Fruit fly (Drosophila melanogaster) whole organism, larva: ENCODE results near the gene Sgf11.

Experiments
- noc ChIP-seq: fragments of 200-800 bp; sonication (Bioruptor generic); optimal IDR thresholded peaks from 3 replicates; lab custom pipeline; 2019; ENCODE audit warnings: missing biosample characterization, mild to moderate bottlenecking, missing genetic modification characterization, moderate library complexity

The Sgf11 gene

DNA sequence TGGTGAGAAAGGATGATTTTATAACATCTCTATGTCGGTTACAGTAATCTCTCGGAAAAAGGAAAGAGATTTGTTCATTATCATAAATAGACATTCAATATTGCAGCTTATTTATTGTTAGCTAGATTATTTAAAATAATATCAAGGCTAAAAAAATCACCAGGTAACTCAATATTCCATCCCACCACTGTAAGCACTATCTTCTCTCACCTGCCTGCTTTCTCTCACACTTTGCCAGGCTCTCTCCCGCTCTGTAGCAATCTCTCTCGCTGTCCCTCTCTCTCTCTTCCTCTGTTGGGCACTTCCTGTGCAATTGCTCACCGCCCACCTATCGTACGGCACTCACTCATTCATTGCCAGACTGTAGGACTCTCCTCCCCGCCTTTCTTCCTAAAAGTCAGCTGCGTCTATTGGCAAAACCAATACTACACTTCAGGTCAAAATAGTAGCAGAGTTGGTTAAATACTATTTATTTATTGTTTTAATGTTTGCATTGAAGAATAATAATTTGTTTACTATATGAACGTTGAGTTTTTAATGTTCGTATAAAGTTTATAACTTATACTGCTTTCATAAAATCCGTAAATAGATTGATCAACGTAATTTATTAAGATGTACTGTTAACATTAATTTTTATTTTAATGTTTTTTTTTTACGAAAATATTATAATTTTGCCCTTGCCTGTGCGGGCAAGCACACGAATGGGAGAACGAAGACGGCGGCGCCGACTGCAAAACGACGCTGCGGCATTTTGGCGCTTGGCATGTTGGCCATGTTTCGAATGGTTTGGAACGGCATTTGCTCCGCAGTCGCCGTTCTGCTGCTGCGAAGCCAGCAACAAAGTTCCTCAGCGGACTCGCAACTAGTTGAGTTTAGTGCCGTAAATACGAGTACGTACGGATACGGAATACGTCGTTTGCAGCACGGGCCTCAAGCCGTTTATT, 40.8 kb downstream of the Sgf11 start:
- peak; percentile 97 for TF ChIP-seq noc (tag; lab: Kevin White, UChicago)

DNA sequence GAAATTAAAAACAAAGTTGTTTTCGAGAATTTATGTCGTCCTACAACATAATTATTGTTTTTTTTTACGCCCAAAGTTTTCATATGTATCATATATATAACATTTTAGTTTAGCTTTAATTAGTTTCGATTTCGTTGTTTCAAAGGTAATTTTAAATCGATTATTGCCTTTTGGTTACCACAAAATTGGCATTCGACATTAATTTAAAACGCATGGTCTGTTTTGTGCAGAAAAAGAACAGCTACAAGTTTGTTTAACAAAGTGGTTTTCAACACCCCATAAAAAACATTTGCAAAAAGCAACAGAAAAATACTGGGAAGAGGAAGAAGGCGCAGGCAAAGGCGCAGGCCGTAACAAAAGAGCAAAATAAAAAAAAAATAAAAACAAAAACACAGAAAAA, 43.1 kb downstream of the Sgf11 start:
- no peak for TF ChIP-seq noc (tag; lab: Kevin White, UChicago)

DNA sequence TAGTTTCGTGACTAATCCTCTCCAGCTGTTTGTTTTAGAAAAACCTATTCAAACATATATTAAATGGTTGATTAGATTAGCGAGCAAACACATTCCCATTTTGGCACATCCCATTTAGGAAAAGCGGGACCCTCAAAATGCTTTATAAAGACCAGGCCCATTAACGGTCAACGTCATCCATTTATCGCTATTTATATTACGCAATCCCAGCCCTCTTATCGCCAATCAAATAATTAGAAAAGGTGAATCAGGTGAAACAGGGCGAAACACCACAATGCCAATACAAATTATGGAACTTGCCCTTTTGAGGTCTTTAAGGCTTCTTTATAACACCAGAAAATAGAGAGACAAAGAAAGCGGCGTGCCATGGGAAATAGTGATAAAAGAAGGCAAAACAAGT, 43.6 kb downstream of the Sgf11 start:
- TF ChIP-seq noc (tag; lab: Kevin White, UChicago) = no peak

DNA sequence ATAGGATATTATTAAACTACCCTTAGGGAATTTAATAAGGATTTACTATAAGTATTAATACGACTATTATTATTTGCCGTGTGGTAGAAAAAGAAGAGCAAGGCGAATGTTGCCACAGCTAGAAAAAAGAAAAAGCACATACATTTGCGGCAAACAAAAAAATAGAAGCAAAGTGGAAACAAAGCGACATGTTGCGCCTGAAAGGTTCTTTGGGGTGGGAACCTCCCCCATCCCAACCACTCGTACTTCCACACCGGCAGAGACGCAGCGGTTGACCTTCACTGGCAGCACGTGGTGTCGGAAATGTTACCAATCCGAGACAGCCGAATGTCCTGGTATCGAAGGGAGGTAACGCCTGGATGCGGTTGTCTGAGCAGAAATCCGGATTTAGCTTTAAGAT, 44.3 kb downstream of the Sgf11 start:
- TF ChIP-seq noc (tag; lab: Kevin White, UChicago) = no peak

DNA sequence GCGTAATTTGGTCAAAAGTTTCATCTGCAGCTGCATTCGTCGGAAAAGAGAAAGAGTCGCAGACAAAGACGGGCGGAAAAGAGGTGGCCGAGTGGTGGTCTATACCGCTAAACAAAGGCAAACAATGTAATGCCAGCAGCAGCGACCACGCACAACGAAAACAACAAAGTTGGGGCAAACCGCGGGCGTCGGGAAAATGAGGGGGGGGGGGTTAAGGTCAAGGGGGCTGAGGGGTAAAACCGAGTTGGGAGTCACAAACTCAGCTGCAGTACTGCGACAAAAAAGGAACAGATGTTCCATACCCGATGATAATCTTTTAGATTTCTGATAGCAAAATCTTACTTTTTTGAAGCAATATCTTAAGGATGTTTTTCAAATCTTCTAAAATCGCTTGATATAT, 44.9 kb downstream of the Sgf11 start:
- TF ChIP-seq noc (tag; lab: Kevin White, UChicago) = no peak

DNA sequence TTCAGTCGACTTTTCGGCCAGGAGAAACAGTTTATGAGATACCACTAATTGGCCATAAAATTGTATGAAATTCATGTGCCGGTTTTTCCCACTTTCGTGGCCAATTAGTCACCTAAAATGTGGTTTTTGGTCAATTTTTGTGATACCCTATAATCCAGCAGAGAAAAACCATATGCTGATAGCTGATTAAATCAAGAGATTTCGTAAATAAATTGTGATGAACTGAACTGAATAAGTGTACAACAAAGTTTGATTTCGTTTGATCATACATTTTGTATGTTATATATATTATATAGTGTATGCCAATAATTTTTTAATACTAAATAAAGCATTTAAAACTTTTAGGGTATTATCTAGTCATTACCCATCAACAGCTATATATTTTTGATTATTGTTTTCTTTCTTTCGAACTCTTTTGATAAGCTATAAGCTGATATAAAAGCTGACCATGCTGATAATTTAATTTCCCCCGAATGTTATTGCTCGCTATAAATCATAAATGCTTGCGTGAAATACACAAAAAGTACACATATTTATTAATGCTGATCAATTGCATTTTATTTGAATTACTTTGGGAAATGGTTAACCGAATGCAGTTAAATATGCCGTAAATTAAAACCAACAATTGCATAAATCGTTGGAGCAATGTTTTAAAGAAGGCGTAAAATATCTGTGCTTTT, 46.7 kb downstream of the Sgf11 start:
- peak; percentile 73 for TF ChIP-seq noc (tag; lab: Kevin White, UChicago)

DNA sequence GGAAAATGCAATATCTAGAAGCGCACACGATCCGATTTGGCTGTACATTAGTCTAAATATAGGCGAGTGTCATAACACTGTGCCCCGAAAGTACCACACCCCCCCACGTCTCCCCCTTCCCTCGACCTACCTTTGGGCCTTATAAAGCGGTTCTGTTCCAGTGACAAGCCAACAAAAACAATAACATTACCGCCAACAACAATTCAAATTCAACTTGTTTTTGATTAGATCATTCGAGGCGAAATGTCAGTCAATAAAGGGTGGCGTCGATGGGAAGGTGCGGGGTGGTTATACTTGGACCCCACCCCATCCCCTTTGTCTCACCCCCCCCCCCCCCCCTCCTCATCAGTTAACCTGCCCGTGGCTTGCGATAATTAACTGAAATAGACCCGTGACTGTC, 48.6 kb downstream of the Sgf11 start:
- TF ChIP-seq noc (tag; lab: Kevin White, UChicago) = peak; percentile 22

DNA sequence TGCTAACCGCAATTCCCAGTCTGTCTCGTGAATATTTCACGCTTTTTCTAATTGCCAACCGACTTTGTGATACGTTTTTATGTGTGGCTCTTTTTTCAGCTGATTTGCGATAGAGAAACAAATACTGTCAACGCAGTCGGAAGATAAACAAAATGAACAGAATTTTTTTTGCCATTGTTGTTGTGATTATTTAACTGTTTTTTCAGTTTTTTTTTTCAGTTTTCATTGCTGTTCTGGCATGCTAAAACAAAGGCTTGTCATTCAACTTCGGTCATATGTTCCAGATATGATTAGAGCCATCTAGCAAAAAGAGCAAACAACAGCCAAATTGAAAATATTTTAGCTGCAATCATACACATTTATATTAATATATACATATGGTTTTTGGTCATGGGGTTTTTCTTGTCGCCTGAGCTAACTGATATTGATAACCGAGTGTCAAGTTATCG, 49.4 kb downstream of the Sgf11 start:
- TF ChIP-seq noc (tag; lab: Kevin White, UChicago) = peak; percentile 43
